Worm (Caenorhabditis elegans): ENCODE measurements around the gene C14A4.13.

- TF ChIP-seq ces-1 (GFP tag; optimal IDR thresholded peaks at IDR 0.05) (no peak), blmp-1 (tag; optimal IDR thresholded peaks at IDR 0.05) (no peak), ceh-8 (GFP tag; optimal IDR thresholded peaks at IDR 0.05) (no peak)
Measured at ce11 chrII:10587742-10588141, 30.5 kb upstream of the C14A4.13 start, which contains the start of gene crn-3.

All from whole organism, L1 larva.